Fruit fly (Drosophila melanogaster) Kc167 (cell line): ENCODE measurements around the gene Alp11.

Experiments
- Sin3A ChIP-seq: fragments of >200 bp; optimal IDR thresholded peaks from 2 replicates; lab custom pipeline; 2018; ENCODE audit warnings: missing external identifiers
- h ChIP-seq: fragments of >200 bp; optimal IDR thresholded peaks from 3 replicates; lab custom pipeline; 2018; ENCODE audit warnings: missing external identifiers
- psq ChIP-seq: fragments of >200 bp; optimal IDR thresholded peaks from 2 replicates; lab custom pipeline; 2017; ENCODE audit warnings: missing external identifiers

- TF ChIP-seq psq, result no peak
- no peak for TF ChIP-seq h (lab: Kevin White, UChicago)
- TF ChIP-seq Sin3A (lab: Kevin White, UChicago), result no peak
These were observed 43.9 kb downstream of the Alp11 start for dm6 chrX:15631465-15631864.
